Worm (Caenorhabditis elegans): Measurements from ENCODE around the gene sma-2.

sma-2 gene

DNA sequence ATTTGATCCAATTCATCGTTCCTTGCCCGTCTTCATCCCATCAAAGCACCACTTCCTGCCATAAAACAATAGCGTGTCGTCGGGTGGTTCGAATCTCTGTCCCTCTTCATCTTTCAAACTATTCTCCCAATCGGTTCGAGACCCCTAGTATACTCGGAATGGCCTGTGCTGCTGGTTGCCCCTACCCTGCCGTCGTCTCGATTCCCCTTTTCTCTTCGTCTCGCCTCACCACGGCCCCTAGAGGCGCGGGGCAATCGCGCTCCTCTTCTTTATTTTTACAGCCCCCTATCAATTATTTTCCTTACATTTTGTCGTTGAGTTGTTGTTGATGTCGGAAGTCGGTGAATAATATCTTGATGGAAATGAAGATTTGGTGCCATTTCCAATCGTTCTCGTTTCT lies 39.2 kb downstream of the sma-2 start:
- TF ChIP-seq lin-15B (tag; optimal IDR thresholded peaks at IDR 0.05), result peak; percentile 17
- peak; percentile 32 for TF ChIP-seq egl-5 (tag; optimal IDR thresholded peaks at IDR 0.05)
- peak; percentile 73 for TF ChIP-seq lin-39 (tag; optimal IDR thresholded peaks at IDR 0.05)
- no peak for TF ChIP-seq nhr-237 (tag; optimal IDR thresholded peaks at IDR 0.05)
- peak; percentile 25 for TF ChIP-seq nfya-1 (tag; optimal IDR thresholded peaks at IDR 0.05; ENCODE audit: insufficient read depth)
- TF ChIP-seq hmg-11 (tag; optimal IDR thresholded peaks at IDR 0.05), result peak; percentile 40
- TF ChIP-seq eor-1 (tag; optimal IDR thresholded peaks at IDR 0.05), result no peak
- no peak for TF ChIP-seq nhr-43 (tag; optimal IDR thresholded peaks at IDR 0.05; ENCODE audit: poor library complexity, severe bottlenecking)

DNA sequence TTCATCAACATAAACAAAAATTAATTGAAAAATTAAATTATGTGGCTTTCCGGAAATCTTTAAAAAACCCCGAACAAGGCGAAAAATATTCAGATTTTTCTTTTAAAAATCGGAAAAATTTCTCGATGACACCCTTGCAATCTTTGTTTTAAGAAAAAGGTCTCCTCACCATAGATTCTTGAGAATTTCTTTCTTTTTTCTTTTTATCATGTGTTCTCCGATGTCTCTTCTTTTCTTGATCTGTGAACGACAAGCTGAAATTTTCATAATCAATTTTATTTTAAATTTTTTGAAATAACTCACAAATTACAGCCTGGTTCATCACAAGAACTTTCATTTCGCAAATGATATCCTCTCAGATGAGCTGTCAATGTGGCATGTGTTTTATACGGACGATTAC lies 41.8 kb downstream of the sma-2 start, which contains the start of the genes zfp-1 and F54F2.14:
TSS of gene zfp-1 (plus strand) at position 301 of the 400 bp plus-strand sequence.
TSS of gene F54F2.14 (plus strand) at position 312 of the 400 bp plus-strand sequence.
- no peak for TF ChIP-seq eor-1 (tag; optimal IDR thresholded peaks at IDR 0.05)

DNA sequence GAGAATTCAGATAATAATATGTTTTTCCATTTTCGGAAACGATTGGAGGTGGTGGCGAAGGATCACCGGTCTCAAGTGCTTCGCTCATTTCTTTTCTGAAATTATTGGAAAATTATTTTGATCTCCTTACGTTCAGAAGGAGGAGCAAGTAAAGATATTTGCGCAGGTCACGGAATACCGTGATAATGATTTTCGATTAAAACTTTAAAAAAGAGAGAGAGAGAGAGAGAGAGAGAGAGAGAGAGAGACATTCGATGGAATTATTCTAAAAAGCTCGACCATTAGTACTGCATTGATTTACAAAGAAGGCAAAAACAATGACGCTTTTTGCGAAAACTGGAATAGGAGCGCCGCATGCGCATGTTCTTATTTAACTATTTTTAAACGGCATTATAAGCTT lies 42.8 kb downstream of the sma-2 start, which contains the start of gene ztf-1:
TSS of gene ztf-1 (minus strand) at position 101 of the 400 bp plus-strand sequence.
- TF ChIP-seq lsy-12 (tag; optimal IDR thresholded peaks at IDR 0.05), result no peak
- no peak for TF ChIP-seq nhr-25 (tag; optimal IDR thresholded peaks at IDR 0.05)
- no peak for TF ChIP-seq elt-2 (tag; optimal IDR thresholded peaks at IDR 0.05)
- no peak for TF ChIP-seq nhr-77 (tag; optimal IDR thresholded peaks at IDR 0.05)
- no peak for TF ChIP-seq mml-1 (tag; optimal IDR thresholded peaks at IDR 0.05)
- no peak for TF ChIP-seq eor-1 (tag; optimal IDR thresholded peaks at IDR 0.05)
- TF ChIP-seq tbx-2 (tag; optimal IDR thresholded peaks at IDR 0.05), result no peak
- TF ChIP-seq sea-2 (GFP tag; optimal IDR thresholded peaks at IDR 0.05), result no peak
- no peak for TF ChIP-seq egl-5 (tag; optimal IDR thresholded peaks at IDR 0.05)
- no peak for TF ChIP-seq pqm-1 (tag; optimal IDR thresholded peaks at IDR 0.05)
- TF ChIP-seq nhr-76 (tag; optimal IDR thresholded peaks at IDR 0.05), result no peak

DNA sequence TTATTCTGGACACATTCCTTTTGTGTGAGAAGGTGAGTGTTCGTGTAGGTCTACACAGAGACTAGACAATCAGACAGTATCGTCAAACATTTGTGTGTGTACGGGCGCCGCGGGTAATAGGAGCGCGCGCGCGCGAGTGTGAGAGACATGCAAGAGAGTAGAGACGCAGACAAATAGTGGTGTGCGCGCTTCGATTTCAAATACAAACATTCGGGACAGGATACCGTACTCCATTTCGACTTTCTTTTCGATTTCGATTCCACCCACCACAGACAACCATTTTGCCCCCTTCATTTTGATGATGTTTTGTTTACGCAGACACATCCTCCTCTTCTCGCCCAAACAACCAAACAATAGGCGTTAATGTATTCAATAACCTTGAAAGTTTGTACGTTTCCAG lies 45.3 kb downstream of the sma-2 start:
- TF ChIP-seq lin-15B (tag; optimal IDR thresholded peaks at IDR 0.05) (peak; percentile 49), snpc-4 (tag; optimal IDR thresholded peaks at IDR 0.05) (peak; percentile 72), hmg-11 (tag; optimal IDR thresholded peaks at IDR 0.05) (peak; percentile 79), skn-1 (tag; optimal IDR thresholded peaks at IDR 0.05) (peak; percentile 33), daf-12 (tag; optimal IDR thresholded peaks at IDR 0.05) (no peak), pqm-1 (tag; optimal IDR thresholded peaks at IDR 0.05) (peak; percentile 20), ztf-11 (tag; optimal IDR thresholded peaks at IDR 0.05) (no peak), jun-1 (tag; optimal IDR thresholded peaks at IDR 0.05) (peak; percentile 86), egl-5 (tag; optimal IDR thresholded peaks at IDR 0.05) (peak; percentile 31), ama-1 (optimal IDR thresholded peaks at IDR 0.05) (peak; percentile 77), zag-1 (tag; optimal IDR thresholded peaks at IDR 0.05) (no peak), ceh-16 (tag; optimal IDR thresholded peaks at IDR 0.05) (no peak), fkh-2 (tag; optimal IDR thresholded peaks at IDR 0.05) (no peak), elt-1 (tag; optimal IDR thresholded peaks at IDR 0.05) (peak; percentile 52), nhr-43 (tag; optimal IDR thresholded peaks at IDR 0.05; ENCODE audit: poor library complexity, severe bottlenecking) (peak; percentile 69), nfya-1 (tag; optimal IDR thresholded peaks at IDR 0.05; ENCODE audit: insufficient read depth) (peak; percentile 68), pha-4 (tag; optimal IDR thresholded peaks at IDR 0.05) (peak; percentile 95), elt-2 (tag; optimal IDR thresholded peaks at IDR 0.05) (peak; percentile 75), lsy-12 (tag; optimal IDR thresholded peaks at IDR 0.05) (peak; percentile 87), nhr-67 (tag; optimal IDR thresholded peaks at IDR 0.05) (no peak), ceh-28 (tag; optimal IDR thresholded peaks at IDR 0.05) (peak; percentile 17), nhr-76 (tag; optimal IDR thresholded peaks at IDR 0.05) (no peak), egl-27 (tag; optimal IDR thresholded peaks at IDR 0.05) (peak; percentile 42), R02D3.7 (tag; optimal IDR thresholded peaks at IDR 0.05) (peak; percentile 30), lin-39 (tag; optimal IDR thresholded peaks at IDR 0.05) (peak; percentile 79), sea-2 (GFP tag; optimal IDR thresholded peaks at IDR 0.05) (no peak), eor-1 (tag; optimal IDR thresholded peaks at IDR 0.05) (no peak), nhr-25 (tag; optimal IDR thresholded peaks at IDR 0.05) (peak; percentile 91), nhr-23 (tag; optimal IDR thresholded peaks at IDR 0.05) (peak; percentile 86), mdl-1 (tag; optimal IDR thresholded peaks at IDR 0.05) (peak; percentile 31), nhr-77 (tag; optimal IDR thresholded peaks at IDR 0.05) (no peak), tbx-2 (tag; optimal IDR thresholded peaks at IDR 0.05) (no peak)
